Worm (Caenorhabditis elegans) whole organism, midembryonic: ENCODE results near the gene dcaf-1.

Source experiments
- T22C8.4 ChIP-seq: fragments of 200-800 bp; sonication (Bioruptor generic); IDR thresholded peaks from 2 replicates; pipeline ENCODE4 v1.3.6; 2022; ENCODE audit warnings: missing genetic modification characterization, missing compliant biosample characterization
- cog-1 ChIP-seq: sonication (generic microtip); optimal IDR thresholded peaks from 2 replicates; lab custom pipeline; 2016; ENCODE audit warnings: missing genetic modification characterization, missing compliant biosample characterization
- flt-1 ChIP-seq: fragments of 200-800 bp; sonication (Bioruptor generic); IDR thresholded peaks from 2 replicates; pipeline ENCODE4 v1.3.6; 2022; ENCODE audit warnings: missing genetic modification characterization, missing compliant biosample characterization
- klf-2 ChIP-seq: fragments of 200-800 bp; sonication (Bioruptor generic); conservative IDR thresholded peaks from 2 replicates; pipeline ENCODE4 v1.3.6; 2022; ENCODE audit warnings: missing genetic modification reagents, missing genetic modification characterization, missing compliant biosample characterization
- med-1 ChIP-seq: sonication (generic microtip); optimal IDR thresholded peaks from 2 replicates; lab custom pipeline; 2017; ENCODE audit warnings: missing genetic modification characterization, mild to moderate bottlenecking, missing compliant biosample characterization, antibody characterized with exemption, missing genetic modification reagents; ENCODE audit not compliant: insufficient read depth
- ref-1 ChIP-seq: fragments of 200-800 bp; sonication (Bioruptor generic); conservative IDR thresholded peaks from 2 replicates; pipeline ENCODE4 v1.3.6; 2022; ENCODE audit warnings: missing genetic modification reagents, missing genetic modification characterization, missing compliant biosample characterization
- tab-1 ChIP-seq: fragments of 200-800 bp; sonication (Bioruptor generic); IDR thresholded peaks from 2 replicates; pipeline ENCODE4 v1.3.6; 2022; ENCODE audit warnings: missing genetic modification characterization, missing compliant biosample characterization
- ztf-23 ChIP-seq: fragments of 200-800 bp; sonication (Bioruptor generic); IDR thresholded peaks from 2 replicates; pipeline ENCODE4 v1.3.6; 2022; ENCODE audit warnings: missing genetic modification reagents, missing genetic modification characterization, missing compliant biosample characterization
- ztf-29 ChIP-seq: fragments of 200-800 bp; sonication (Bioruptor generic); IDR thresholded peaks from 2 replicates; pipeline ENCODE4 v1.3.6; 2022; ENCODE audit warnings: missing genetic modification reagents, missing genetic modification characterization, missing compliant biosample characterization

Gene dcaf-1

DNA sequence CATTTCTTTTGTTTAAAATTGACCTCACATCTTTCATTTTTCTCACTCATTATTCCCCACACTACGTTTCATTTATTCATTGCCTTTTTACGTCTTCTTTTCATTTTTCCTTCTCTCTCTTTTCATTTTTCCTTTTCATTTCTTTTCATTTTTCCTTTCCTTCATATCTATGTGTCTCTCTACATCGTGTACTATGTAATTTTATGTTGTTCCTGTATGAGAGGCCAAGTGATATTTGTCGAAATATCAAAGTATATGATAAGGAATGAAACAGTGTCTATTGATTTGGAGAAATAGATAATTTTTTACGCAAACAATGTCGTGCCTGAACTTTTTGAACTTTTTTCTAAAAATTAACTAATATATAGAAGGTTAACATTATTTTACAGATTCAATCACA, 10.0 kb upstream of the dcaf-1 start:
- TF ChIP-seq ref-1 = no peak
- TF ChIP-seq flt-1 = no peak
- TF ChIP-seq tab-1 (GFP tag; lab: Robert Waterston, UW) = no peak
- no peak for TF ChIP-seq klf-2 (GFP tag; lab: Robert Waterston, UW)
- no peak for TF ChIP-seq ztf-23 (GFP tag; lab: Robert Waterston, UW)
- no peak for TF ChIP-seq cog-1 (tag; lab: Kevin White, UChicago)
- TF ChIP-seq T22C8.4 (GFP tag; lab: Robert Waterston, UW) = no peak
- no peak for TF ChIP-seq med-1 (GFP tag; lab: Kevin White, UChicago)
- no peak for TF ChIP-seq ztf-29 (GFP tag; lab: Robert Waterston, UW)

ce11 chrIV:9714264-9714663, 7.7 kb upstream of the dcaf-1 start:
- TF ChIP-seq tab-1 (GFP tag; lab: Robert Waterston, UW) = no peak

- TF ChIP-seq tab-1 (GFP tag; lab: Robert Waterston, UW) = no peak
- TF ChIP-seq ref-1 = no peak
- TF ChIP-seq ztf-29 (GFP tag; lab: Robert Waterston, UW) = no peak
- no peak for TF ChIP-seq med-1 (GFP tag; lab: Kevin White, UChicago)
- TF ChIP-seq klf-2 (GFP tag; lab: Robert Waterston, UW) = no peak
- no peak for TF ChIP-seq T22C8.4 (GFP tag; lab: Robert Waterston, UW)
- TF ChIP-seq cog-1 (tag; lab: Kevin White, UChicago) = no peak
- TF ChIP-seq ztf-23 (GFP tag; lab: Robert Waterston, UW) = no peak
- TF ChIP-seq flt-1 = no peak
These were observed 6.3 kb upstream of the dcaf-1 start, which contains the start of gene K01H12.4 for ce11 chrIV:9712782-9713181. Gene K01H12.4 (plus strand): TSS chrIV:9713082.

DNA sequence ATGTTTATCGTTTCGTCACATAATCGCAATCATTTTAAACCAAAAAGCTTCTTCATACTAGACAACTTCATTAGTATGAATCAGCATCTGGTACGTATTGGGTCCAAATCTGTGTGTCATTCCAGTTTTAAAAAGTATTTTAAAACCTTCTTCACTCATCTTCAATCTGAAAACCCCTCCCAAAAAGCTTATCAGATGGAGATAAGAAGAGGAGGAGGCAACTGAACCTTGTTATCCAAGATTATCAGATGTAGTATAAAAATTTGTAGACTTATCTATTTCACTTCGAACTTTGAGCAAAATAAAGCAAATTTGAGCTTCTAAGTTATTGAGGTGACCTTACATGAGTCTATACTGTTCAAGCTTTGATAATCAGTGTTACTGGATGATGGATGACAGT, 3.4 kb upstream of the dcaf-1 start, which contains the start of gene nhr-38:
Gene nhr-38, plus strand, starts transcription at position 301 of the 400 bp plus-strand sequence.
- TF ChIP-seq tab-1 (GFP tag; lab: Robert Waterston, UW) (no peak), ref-1 (no peak), klf-2 (GFP tag; lab: Robert Waterston, UW) (no peak), ztf-29 (GFP tag; lab: Robert Waterston, UW) (no peak), flt-1 (no peak), cog-1 (tag; lab: Kevin White, UChicago) (no peak), ztf-23 (GFP tag; lab: Robert Waterston, UW) (no peak), med-1 (GFP tag; lab: Kevin White, UChicago) (no peak), T22C8.4 (GFP tag; lab: Robert Waterston, UW) (no peak)

ce11 chrIV:9709205-9709604, 2.7 kb upstream of the dcaf-1 start, which contains the start of gene ant-1.3:
Gene ant-1.3 (minus strand): TSS chrIV:9709305.
- no peak for TF ChIP-seq tab-1 (GFP tag; lab: Robert Waterston, UW)
- no peak for TF ChIP-seq flt-1
- TF ChIP-seq cog-1 (tag; lab: Kevin White, UChicago) = no peak
- TF ChIP-seq ztf-29 (GFP tag; lab: Robert Waterston, UW) = no peak
- TF ChIP-seq ref-1 = no peak
- TF ChIP-seq med-1 (GFP tag; lab: Kevin White, UChicago) = no peak
- TF ChIP-seq ztf-23 (GFP tag; lab: Robert Waterston, UW) = no peak
- no peak for TF ChIP-seq klf-2 (GFP tag; lab: Robert Waterston, UW)

- TF ChIP-seq cog-1 (tag; lab: Kevin White, UChicago) (no peak), ztf-29 (GFP tag; lab: Robert Waterston, UW) (no peak), klf-2 (GFP tag; lab: Robert Waterston, UW) (no peak), tab-1 (GFP tag; lab: Robert Waterston, UW) (no peak), ztf-23 (GFP tag; lab: Robert Waterston, UW) (no peak), med-1 (GFP tag; lab: Kevin White, UChicago) (no peak), flt-1 (no peak), T22C8.4 (GFP tag; lab: Robert Waterston, UW) (no peak), ref-1 (no peak)
These were observed 7.5 kb downstream of the dcaf-1 start for ce11 chrIV:9699062-9699461.

- no peak for TF ChIP-seq med-1 (GFP tag; lab: Kevin White, UChicago)
- TF ChIP-seq klf-2 (GFP tag; lab: Robert Waterston, UW) = no peak
- no peak for TF ChIP-seq ref-1
- no peak for TF ChIP-seq ztf-23 (GFP tag; lab: Robert Waterston, UW)
- no peak for TF ChIP-seq ztf-29 (GFP tag; lab: Robert Waterston, UW)
- no peak for TF ChIP-seq cog-1 (tag; lab: Kevin White, UChicago)
- TF ChIP-seq T22C8.4 (GFP tag; lab: Robert Waterston, UW) = no peak
- no peak for TF ChIP-seq flt-1
- no peak for TF ChIP-seq tab-1 (GFP tag; lab: Robert Waterston, UW)
These were observed 8.7 kb downstream of the dcaf-1 start for ce11 chrIV:9697869-9698268.

DNA sequence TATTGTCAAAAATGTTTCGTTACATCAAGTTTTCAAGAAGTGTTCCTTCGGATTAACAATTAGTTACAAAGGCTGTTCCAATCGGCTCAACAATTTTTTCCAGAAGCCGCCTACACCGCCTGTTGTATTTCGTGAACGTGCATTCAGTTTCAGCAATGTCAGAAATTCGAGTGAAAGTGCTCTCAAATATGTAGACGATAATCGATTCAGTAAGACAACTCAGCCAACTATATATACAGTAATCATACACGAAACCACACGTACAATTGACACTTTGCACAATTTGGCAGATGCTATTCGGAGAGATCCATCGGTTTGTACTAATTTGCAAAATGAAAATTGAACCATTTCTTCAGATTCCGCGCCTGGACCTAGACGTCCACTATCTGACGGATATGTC, 10.0 kb downstream of the dcaf-1 start:
- no peak for TF ChIP-seq tab-1 (GFP tag; lab: Robert Waterston, UW)
- no peak for TF ChIP-seq med-1 (GFP tag; lab: Kevin White, UChicago)
- TF ChIP-seq ztf-23 (GFP tag; lab: Robert Waterston, UW) = no peak
- no peak for TF ChIP-seq klf-2 (GFP tag; lab: Robert Waterston, UW)
- TF ChIP-seq flt-1 = no peak
- TF ChIP-seq cog-1 (tag; lab: Kevin White, UChicago) = no peak
- TF ChIP-seq ref-1 = no peak

- TF ChIP-seq klf-2 (GFP tag; lab: Robert Waterston, UW) (no peak), flt-1 (no peak), T22C8.4 (GFP tag; lab: Robert Waterston, UW) (no peak), cog-1 (tag; lab: Kevin White, UChicago) (no peak), ztf-29 (GFP tag; lab: Robert Waterston, UW) (no peak)
These were observed 13.6 kb downstream of the dcaf-1 start, which contains the start of gene twk-9 for ce11 chrIV:9692874-9693273. Gene twk-9 (plus strand): TSS chrIV:9693174.

DNA sequence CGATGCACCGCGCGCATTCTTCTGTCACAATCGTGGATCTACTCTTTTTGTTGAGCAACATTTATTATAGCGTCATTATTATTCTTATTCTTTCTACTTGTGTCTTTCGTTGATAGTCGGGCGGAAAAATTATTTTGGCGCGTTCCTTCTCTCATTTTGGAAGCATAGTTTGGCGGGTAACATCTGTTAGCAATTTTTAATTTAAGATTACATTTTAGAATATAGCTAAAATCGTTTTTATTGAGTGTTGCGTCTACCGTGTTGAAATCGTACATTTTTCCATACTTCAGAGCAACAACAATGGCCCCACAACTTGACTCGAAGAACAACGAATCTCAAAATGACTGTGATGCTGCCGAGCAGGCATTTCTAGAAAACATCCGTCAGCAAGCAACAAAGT, 15.9 kb downstream of the dcaf-1 start, which contains the start of gene sdz-36:
Gene sdz-36, plus strand, starts transcription at position 301 of the 400 bp plus-strand sequence.
- TF ChIP-seq cog-1 (tag; lab: Kevin White, UChicago) (no peak), T22C8.4 (GFP tag; lab: Robert Waterston, UW) (no peak), tab-1 (GFP tag; lab: Robert Waterston, UW) (no peak), flt-1 (no peak), ztf-29 (GFP tag; lab: Robert Waterston, UW) (no peak), med-1 (GFP tag; lab: Kevin White, UChicago) (no peak), klf-2 (GFP tag; lab: Robert Waterston, UW) (no peak), ztf-23 (GFP tag; lab: Robert Waterston, UW) (no peak), ref-1 (no peak)
